Worm (Caenorhabditis elegans): ENCODE results near the gene nep-8.

nep-8 gene

ce11 chrII:3414383-3414910, 10.8 kb downstream of the nep-8 start, which contains the start of the genes F18A12.7 and F18A12.2:
Gene F18A12.7 (minus strand): TSS chrII:3414483.
Gene F18A12.2 (plus strand): TSS chrII:3414860.
- TF ChIP-seq fkh-10 (GFP tag; optimal IDR thresholded peaks at IDR 0.05) (no peak), D1046.2 (GFP tag; IDR thresholded peaks at IDR 0.05) (no peak), dmd-9 (GFP tag; IDR thresholded peaks at IDR 0.05) (no peak), zfp-2 (tag; optimal IDR thresholded peaks at IDR 0.05) (no peak), F10B5.3 (tag; optimal IDR thresholded peaks at IDR 0.05) (no peak), aha-1 (tag) (no peak), nhr-237 (tag; optimal IDR thresholded peaks at IDR 0.05) (no peak), snpc-1.2 (GFP tag; IDR thresholded peaks at IDR 0.05) (no peak), lir-3 (tag; optimal IDR thresholded peaks at IDR 0.05) (no peak), nhr-28 (tag; optimal IDR thresholded peaks at IDR 0.05) (no peak), gei-8 (GFP tag; optimal IDR thresholded peaks at IDR 0.05) (no peak), ceh-20 (GFP tag; IDR thresholded peaks at IDR 0.05) (no peak), dve-1 (tag; optimal IDR thresholded peaks at IDR 0.05; ENCODE audit: insufficient read depth) (no peak), F44E2.7 (GFP tag; IDR thresholded peaks at IDR 0.05) (no peak)

ce11 chrII:3416528-3416927, 12.9 kb downstream of the nep-8 start, which contains the start of gene nep-6:
Gene nep-6 (plus strand): TSS chrII:3416828.
- TF ChIP-seq ceh-32 (tag; optimal IDR thresholded peaks at IDR 0.05; ENCODE audit: poor library complexity) (no peak), Y75B8A.6 (GFP tag; IDR thresholded peaks at IDR 0.05) (no peak), ceh-62 (tag; optimal IDR thresholded peaks at IDR 0.05) (no peak), mxl-3 (GFP tag; optimal IDR thresholded peaks at IDR 0.05) (no peak), D1046.2 (GFP tag; IDR thresholded peaks at IDR 0.05) (no peak), sdz-12 (GFP tag; optimal IDR thresholded peaks at IDR 0.05) (no peak), dpl-1 (GFP tag; optimal IDR thresholded peaks at IDR 0.05) (no peak), aly-2 (tag; optimal IDR thresholded peaks at IDR 0.05) (no peak), snpc-4 (tag; optimal IDR thresholded peaks at IDR 0.05) (no peak), Y105C5A.15 (GFP tag; IDR thresholded peaks at IDR 0.05) (no peak), dmd-9 (GFP tag; IDR thresholded peaks at IDR 0.05) (no peak), ZK337.2 (GFP tag; IDR thresholded peaks at IDR 0.05) (no peak), jun-1 (tag; optimal IDR thresholded peaks at IDR 0.05) (no peak)

- TF ChIP-seq ztf-11 (tag; optimal IDR thresholded peaks at IDR 0.05) = no peak
- TF ChIP-seq duxl-1 (tag; optimal IDR thresholded peaks at IDR 0.05; ENCODE audit: poor library complexity) = peak; percentile 80
- TF ChIP-seq daf-8 (GFP tag; IDR thresholded peaks at IDR 0.05) = no peak
- no peak for TF ChIP-seq nhr-6 (tag; optimal IDR thresholded peaks at IDR 0.05)
Observed at ce11 chrII:3422938-3423337, 19.3 kb downstream of the nep-8 start.

DNA sequence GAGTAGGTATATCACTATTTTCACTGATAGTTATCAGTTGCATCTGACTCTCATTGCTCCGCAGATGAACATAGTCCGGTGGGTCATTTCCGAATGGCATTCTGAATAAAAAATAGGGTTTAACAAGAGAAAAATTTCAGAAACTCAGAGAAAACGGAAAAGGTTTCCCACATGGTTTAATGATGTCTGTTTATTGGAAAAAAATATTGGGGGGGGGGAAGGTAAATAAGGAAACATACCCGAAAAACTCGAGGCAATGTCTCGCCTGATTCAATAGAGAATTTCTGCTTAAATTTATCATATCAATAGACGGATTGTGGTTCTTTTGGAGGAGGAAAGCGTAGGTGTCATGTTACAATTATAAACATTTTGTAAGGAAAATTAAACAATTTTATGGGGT, 21.8 kb downstream of the nep-8 start, which contains the start of gene nep-11:
Gene nep-11 (minus strand): TSS at position 101 of the 400 bp plus-strand sequence.
- no peak for TF ChIP-seq spr-3 (GFP tag; optimal IDR thresholded peaks at IDR 0.05)
- TF ChIP-seq ceh-44 (GFP tag; IDR thresholded peaks at IDR 0.05) = no peak
- TF ChIP-seq aha-1 (tag) = no peak
- TF ChIP-seq egl-27 (tag; optimal IDR thresholded peaks at IDR 0.05) = no peak
- no peak for TF ChIP-seq lin-39 (tag; optimal IDR thresholded peaks at IDR 0.05)
- no peak for TF ChIP-seq madf-9 (GFP tag; conservative IDR thresholded peaks at IDR 0.05)
- no peak for TF ChIP-seq nhr-237 (tag; optimal IDR thresholded peaks at IDR 0.05)
- TF ChIP-seq zag-1 (tag; optimal IDR thresholded peaks at IDR 0.05) = no peak
- TF ChIP-seq daf-19 (GFP tag; conservative IDR thresholded peaks at IDR 0.05) = no peak
- TF ChIP-seq mxl-2 (GFP tag; conservative IDR thresholded peaks at IDR 0.05) = no peak
